Worm (Caenorhabditis elegans): ENCODE results near the gene B0252.8.

Gene B0252.8

ce11 chrII:6889580-6889922 lies 26.4 kb upstream of the B0252.8 start:
- TF ChIP-seq elt-1 (tag; optimal IDR thresholded peaks at IDR 0.05; ENCODE audit: borderline replicate concordance, insufficient read depth): no peak
- TF ChIP-seq lsy-2 (tag; optimal IDR thresholded peaks at IDR 0.05): no peak
- no peak for TF ChIP-seq sem-2 (GFP tag; optimal IDR thresholded peaks at IDR 0.05)
- TF ChIP-seq ceh-83 (GFP tag; optimal IDR thresholded peaks at IDR 0.05): no peak
- no peak for TF ChIP-seq sptf-1 (tag; optimal IDR thresholded peaks at IDR 0.05)
- no peak for TF ChIP-seq mep-1 (tag; optimal IDR thresholded peaks at IDR 0.05)
- TF ChIP-seq lin-13 (tag; optimal IDR thresholded peaks at IDR 0.05): no peak
- no peak for TF ChIP-seq ceh-39 (tag; optimal IDR thresholded peaks at IDR 0.05)
- no peak for TF ChIP-seq nhr-76 (tag; optimal IDR thresholded peaks at IDR 0.05)
- no peak for TF ChIP-seq lin-32 (GFP tag; optimal IDR thresholded peaks at IDR 0.05)
- no peak for TF ChIP-seq flh-1 (GFP tag; optimal IDR thresholded peaks at IDR 0.05)
- TF ChIP-seq ztf-11 (tag; optimal IDR thresholded peaks at IDR 0.05): no peak
- no peak for TF ChIP-seq blmp-1 (tag; optimal IDR thresholded peaks at IDR 0.05)
- TF ChIP-seq drap-1 (GFP tag; optimal IDR thresholded peaks at IDR 0.05): no peak
- TF ChIP-seq unc-39 (tag; optimal IDR thresholded peaks at IDR 0.05): no peak
- no peak for TF ChIP-seq ces-1 (GFP tag; optimal IDR thresholded peaks at IDR 0.05)
- TF ChIP-seq mab-5 (tag; optimal IDR thresholded peaks at IDR 0.05): no peak
- no peak for TF ChIP-seq mls-2 (tag; optimal IDR thresholded peaks at IDR 0.05)
- no peak for TF ChIP-seq ceh-43 (GFP tag; optimal IDR thresholded peaks at IDR 0.05)
- TF ChIP-seq unc-62 (GFP tag; optimal IDR thresholded peaks at IDR 0.05): no peak

- TF ChIP-seq sem-2 (GFP tag; optimal IDR thresholded peaks at IDR 0.05) (no peak), nhr-2 (tag; optimal IDR thresholded peaks at IDR 0.05) (no peak), drap-1 (GFP tag; optimal IDR thresholded peaks at IDR 0.05) (no peak), ham-2 (GFP tag; optimal IDR thresholded peaks at IDR 0.05) (no peak), blmp-1 (tag; optimal IDR thresholded peaks at IDR 0.05) (no peak), hlh-1 (tag; optimal IDR thresholded peaks at IDR 0.05) (no peak), ceh-43 (GFP tag; optimal IDR thresholded peaks at IDR 0.05) (no peak), lsy-2 (tag; optimal IDR thresholded peaks at IDR 0.05) (no peak), unc-39 (tag; optimal IDR thresholded peaks at IDR 0.05) (no peak), lin-13 (tag; optimal IDR thresholded peaks at IDR 0.05) (no peak), unc-62 (GFP tag; optimal IDR thresholded peaks at IDR 0.05) (no peak), M03D4.4 (tag; optimal IDR thresholded peaks at IDR 0.05) (no peak), ces-1 (GFP tag; optimal IDR thresholded peaks at IDR 0.05) (no peak)
These were observed 25.9 kb upstream of the B0252.8 start, which contains the start of gene acer-1 for ce11 chrII:6890095-6890494. Gene acer-1 (minus strand): TSS chrII:6890400.

- TF ChIP-seq unc-39 (tag; optimal IDR thresholded peaks at IDR 0.05) (no peak), mls-2 (tag; optimal IDR thresholded peaks at IDR 0.05) (no peak), M03D4.4 (tag; optimal IDR thresholded peaks at IDR 0.05) (no peak), elt-1 (tag; optimal IDR thresholded peaks at IDR 0.05; ENCODE audit: borderline replicate concordance, insufficient read depth) (no peak), nhr-2 (tag; optimal IDR thresholded peaks at IDR 0.05) (no peak), tbx-8 (GFP tag; optimal IDR thresholded peaks at IDR 0.05) (no peak), sptf-1 (tag; optimal IDR thresholded peaks at IDR 0.05) (no peak), snpc-4 (tag; optimal IDR thresholded peaks at IDR 0.05) (no peak), ceh-43 (GFP tag; optimal IDR thresholded peaks at IDR 0.05) (no peak), ceh-39 (tag; optimal IDR thresholded peaks at IDR 0.05) (no peak)
These were observed 24.8 kb upstream of the B0252.8 start for ce11 chrII:6891176-6891575.

ce11 chrII:6891838-6892237 lies 24.1 kb upstream of the B0252.8 start:
- TF ChIP-seq hlh-1 (tag; optimal IDR thresholded peaks at IDR 0.05): peak; percentile 83
- TF ChIP-seq nhr-237 (tag; optimal IDR thresholded peaks at IDR 0.05): no peak

- TF ChIP-seq ham-2 (GFP tag; optimal IDR thresholded peaks at IDR 0.05): no peak
- peak; percentile 61 for TF ChIP-seq lsy-2 (tag; optimal IDR thresholded peaks at IDR 0.05)
These were observed 22.2 kb upstream of the B0252.8 start, which contains the start of gene adal-1 for ce11 chrII:6893589-6894245. Gene adal-1 (minus strand): TSS chrII:6893639.

ce11 chrII:6897507-6897906 lies 18.5 kb upstream of the B0252.8 start, which contains the start of gene C44B7.11:
Gene C44B7.11 (minus strand): TSS chrII:6897540.
- TF ChIP-seq blmp-1 (tag; optimal IDR thresholded peaks at IDR 0.05): no peak
- no peak for TF ChIP-seq elt-3 (tag; optimal IDR thresholded peaks at IDR 0.05)
- TF ChIP-seq unc-120 (tag; optimal IDR thresholded peaks at IDR 0.05; ENCODE audit: poor library complexity, severe bottlenecking): no peak
- TF ChIP-seq ceh-43 (GFP tag; optimal IDR thresholded peaks at IDR 0.05): no peak
- TF ChIP-seq lin-13 (tag; optimal IDR thresholded peaks at IDR 0.05): no peak
- TF ChIP-seq nhr-2 (tag; optimal IDR thresholded peaks at IDR 0.05): no peak
- TF ChIP-seq zip-8 (tag; optimal IDR thresholded peaks at IDR 0.05): no peak
- no peak for TF ChIP-seq nhr-28 (tag; optimal IDR thresholded peaks at IDR 0.05)
- no peak for TF ChIP-seq ham-2 (GFP tag; optimal IDR thresholded peaks at IDR 0.05)
- TF ChIP-seq mep-1 (tag; optimal IDR thresholded peaks at IDR 0.05): no peak
- TF ChIP-seq unc-39 (tag; optimal IDR thresholded peaks at IDR 0.05): no peak
- no peak for TF ChIP-seq elt-1 (tag; optimal IDR thresholded peaks at IDR 0.05; ENCODE audit: borderline replicate concordance, insufficient read depth)
- no peak for TF ChIP-seq mab-5 (tag; optimal IDR thresholded peaks at IDR 0.05)
- TF ChIP-seq ceh-83 (GFP tag; optimal IDR thresholded peaks at IDR 0.05): no peak
- TF ChIP-seq ztf-11 (tag; optimal IDR thresholded peaks at IDR 0.05): no peak
- no peak for TF ChIP-seq ceh-39 (tag; optimal IDR thresholded peaks at IDR 0.05)
- TF ChIP-seq unc-62 (GFP tag; optimal IDR thresholded peaks at IDR 0.05): no peak
- no peak for TF ChIP-seq nhr-12 (tag; optimal IDR thresholded peaks at IDR 0.05)
- no peak for TF ChIP-seq ces-1 (GFP tag; optimal IDR thresholded peaks at IDR 0.05)
